Fruit fly (Drosophila melanogaster) Kc167 (cell line): Measurements from ENCODE around the gene CG31139.

Experiments used
- Myc ChIP-seq: fragments of >200 bp; optimal IDR thresholded peaks from 2 replicates; lab custom pipeline; 2017; ENCODE audit warnings: missing external identifiers
- Sin3A ChIP-seq: fragments of >200 bp; optimal IDR thresholded peaks from 2 replicates; lab custom pipeline; 2018; ENCODE audit warnings: missing external identifiers
- h ChIP-seq: fragments of >200 bp; optimal IDR thresholded peaks from 3 replicates; lab custom pipeline; 2018; ENCODE audit warnings: missing external identifiers
- insv ChIP-seq: fragments of >200 bp; optimal IDR thresholded peaks from 3 replicates; lab custom pipeline; 2018; ENCODE audit warnings: missing external identifiers
- psq ChIP-seq: fragments of >200 bp; optimal IDR thresholded peaks from 2 replicates; lab custom pipeline; 2017; ENCODE audit warnings: missing external identifiers
- ttk ChIP-seq: sonication (Bioruptor generic); optimal IDR thresholded peaks from 2 replicates; lab custom pipeline; 2017; ENCODE audit warnings: missing external identifiers

DNA sequence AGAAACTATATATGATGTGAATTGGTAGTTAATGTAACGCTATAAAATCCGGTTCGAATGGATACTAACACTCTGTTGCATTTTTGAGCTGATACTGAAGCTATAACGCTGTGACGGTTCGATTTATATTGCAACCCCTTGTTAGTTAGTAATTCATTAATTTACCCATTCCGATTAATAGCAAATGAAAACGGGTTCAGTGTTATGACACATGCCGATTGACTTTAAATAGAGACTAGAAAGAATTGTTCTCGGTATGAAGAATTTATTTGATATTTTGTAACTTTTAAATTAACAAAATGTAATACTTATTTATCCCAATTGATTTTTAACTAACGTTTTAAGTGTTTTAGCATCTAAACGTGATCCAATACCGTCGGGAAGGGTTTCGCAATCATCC is 19.8 kb upstream of the CG31139 start, which contains the start of gene CG43091:
- TF ChIP-seq psq (lab: Kevin White, UChicago) (no peak), Sin3A (lab: Kevin White, UChicago) (no peak), ttk (lab: Kevin White, UChicago) (no peak), h (lab: Kevin White, UChicago) (no peak), insv (lab: Kevin White, UChicago) (no peak), Myc (lab: Kevin White, UChicago) (no peak)
